Worm (Caenorhabditis elegans): ENCODE results near the gene F13H10.1.
"Not testable (repeated sequence)": the region's sequence is repeated elsewhere in the genome, so short reads cannot be mapped to it uniquely, and the experiment has no call there.

F13H10.1 gene

ce11 chrIV:11004273-11004672 is at the start of gene F13H10.1:
TSS of gene F13H10.1 (plus strand) at chrIV:11004573.
- TF ChIP-seq dao-5 (tag; optimal IDR thresholded peaks at IDR 0.05) = no peak
- no peak for TF ChIP-seq him-1 (tag; optimal IDR thresholded peaks at IDR 0.05)
- TF ChIP-seq W03F9.2 (tag; optimal IDR thresholded peaks at IDR 0.05) = no peak

- TF ChIP-seq W03F9.2, him-1, dao-5 (tag; optimal IDR thresholded peaks at IDR 0.05): not testable (repeated sequence)
Measured at ce11 chrIV:10954955-10955354, 49.4 kb upstream of the F13H10.1 start, which contains the start of gene Y69E1A.4. TSS of gene Y69E1A.4 (plus strand) at chrIV:10955255.

DNA sequence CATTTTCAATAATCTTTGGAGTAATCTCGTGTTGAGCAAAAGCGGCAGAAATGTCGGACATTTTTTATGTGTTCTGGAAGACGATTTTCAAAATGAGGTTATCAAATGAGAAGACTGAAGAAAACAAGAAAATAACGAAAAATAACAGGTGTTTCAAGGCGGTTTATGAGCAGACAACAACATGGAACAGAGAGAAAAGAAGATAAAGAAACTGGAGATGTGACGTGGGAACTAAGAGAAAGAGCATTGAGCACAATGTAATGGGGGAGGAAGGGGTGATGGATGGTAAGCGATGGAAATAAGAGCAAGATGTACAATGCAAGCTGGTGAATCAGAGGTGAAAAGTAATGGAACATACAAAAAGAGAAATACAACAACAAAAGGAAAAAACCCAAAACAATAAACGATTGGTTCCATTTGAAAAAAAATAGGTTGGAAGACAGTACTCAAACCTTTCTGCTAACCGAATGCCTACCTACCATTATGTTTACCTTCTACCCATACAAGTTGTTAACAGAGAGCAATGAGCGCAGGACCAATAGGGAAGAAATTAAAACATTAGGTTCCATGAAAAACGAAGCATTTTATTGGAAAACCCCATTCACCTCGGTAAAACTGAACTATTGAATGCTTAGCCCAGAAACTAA is 46.7 kb upstream of the F13H10.1 start, which contains the start of gene Y69E1A.5:
Gene Y69E1A.5 (minus strand): TSS at position 73 of the 647 bp plus-strand sequence.
- TF ChIP-seq W03F9.2 (tag; optimal IDR thresholded peaks at IDR 0.05) (no peak), dao-5 (tag; optimal IDR thresholded peaks at IDR 0.05) (no peak), him-1 (tag; optimal IDR thresholded peaks at IDR 0.05) (no peak)

ce11 chrIV:10958230-10958588 is 46.2 kb upstream of the F13H10.1 start, which contains the start of gene sri-19:
TSS of gene sri-19 (plus strand) at chrIV:10958372.
- TF ChIP-seq him-1 (tag; optimal IDR thresholded peaks at IDR 0.05) (no peak), W03F9.2 (tag; optimal IDR thresholded peaks at IDR 0.05) (no peak), dao-5 (tag; optimal IDR thresholded peaks at IDR 0.05) (no peak)

DNA sequence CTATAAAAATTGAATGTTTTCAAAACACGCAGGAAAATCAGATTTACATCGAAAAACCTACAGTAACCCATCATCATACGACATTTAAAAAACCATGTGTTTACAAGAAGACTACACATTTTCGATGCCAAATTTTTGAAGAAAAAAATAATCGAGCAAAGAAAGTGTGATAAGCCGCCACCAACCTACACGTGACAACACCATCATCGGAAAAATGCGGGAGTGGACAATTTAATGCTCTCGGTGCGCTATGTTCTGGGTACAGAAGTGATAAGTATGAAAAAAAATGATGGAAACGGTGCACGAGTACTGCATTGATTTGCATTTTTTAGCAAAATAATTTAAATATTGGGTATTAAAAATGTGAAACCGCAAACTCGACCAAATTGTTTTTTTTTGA is 39.7 kb upstream of the F13H10.1 start:
- TF ChIP-seq W03F9.2 (tag; optimal IDR thresholded peaks at IDR 0.05) (no peak), him-1 (tag; optimal IDR thresholded peaks at IDR 0.05) (no peak), dao-5 (tag; optimal IDR thresholded peaks at IDR 0.05) (no peak)

DNA sequence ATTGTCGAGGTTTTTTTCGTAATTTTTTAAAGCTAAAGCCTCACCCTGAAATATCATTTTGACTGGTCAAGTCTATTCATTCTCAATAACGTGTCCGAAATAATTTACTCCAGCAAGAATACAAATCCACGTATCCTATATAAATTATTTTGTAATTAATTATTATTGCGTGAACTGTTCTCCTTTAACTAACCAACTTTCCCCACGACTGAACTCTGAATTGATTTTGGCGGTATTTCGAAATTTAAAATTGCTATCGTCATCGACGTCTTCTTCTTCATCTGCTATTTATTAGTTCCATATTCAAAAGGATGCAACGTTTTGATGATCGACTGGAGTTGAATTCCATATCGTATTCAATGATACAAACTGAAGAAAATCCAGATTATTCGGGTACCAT is 38.0 kb upstream of the F13H10.1 start, which contains the start of the genes aqp-3 and Y69E1A.8:
Gene aqp-3 (minus strand): TSS at position 101 of the 400 bp plus-strand sequence.
Gene Y69E1A.8 (plus strand): TSS at position 246 of the 400 bp plus-strand sequence.
- TF ChIP-seq him-1 (tag; optimal IDR thresholded peaks at IDR 0.05) = no peak
- TF ChIP-seq W03F9.2 (tag; optimal IDR thresholded peaks at IDR 0.05) = no peak
- no peak for TF ChIP-seq dao-5 (tag; optimal IDR thresholded peaks at IDR 0.05)

DNA sequence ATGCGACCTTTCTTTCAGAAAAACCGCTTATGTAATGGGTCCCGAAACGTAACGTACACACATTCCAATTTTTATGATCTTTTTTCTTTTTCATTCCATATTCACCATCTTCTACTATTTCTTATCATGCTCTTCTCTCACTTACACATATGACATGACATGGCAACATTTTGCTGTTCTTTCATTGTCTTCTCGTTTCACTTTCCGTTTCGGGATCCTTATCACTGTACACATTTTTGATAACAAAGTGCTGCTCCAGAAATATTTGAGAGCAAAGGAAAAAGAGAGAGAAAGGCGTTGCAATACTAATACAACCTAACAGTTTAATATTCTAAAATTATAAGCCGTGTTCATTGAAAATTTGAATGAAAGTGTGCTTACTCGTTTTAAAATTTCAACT is 34.0 kb upstream of the F13H10.1 start:
- TF ChIP-seq him-1 (tag; optimal IDR thresholded peaks at IDR 0.05) (no peak), dao-5 (tag; optimal IDR thresholded peaks at IDR 0.05) (no peak), W03F9.2 (tag; optimal IDR thresholded peaks at IDR 0.05) (no peak)

- TF ChIP-seq dao-5 (tag; optimal IDR thresholded peaks at IDR 0.05) (no peak), W03F9.2 (tag; optimal IDR thresholded peaks at IDR 0.05) (no peak), him-1 (tag; optimal IDR thresholded peaks at IDR 0.05) (no peak)
Measured at ce11 chrIV:10970767-10971166, 33.6 kb upstream of the F13H10.1 start.

DNA sequence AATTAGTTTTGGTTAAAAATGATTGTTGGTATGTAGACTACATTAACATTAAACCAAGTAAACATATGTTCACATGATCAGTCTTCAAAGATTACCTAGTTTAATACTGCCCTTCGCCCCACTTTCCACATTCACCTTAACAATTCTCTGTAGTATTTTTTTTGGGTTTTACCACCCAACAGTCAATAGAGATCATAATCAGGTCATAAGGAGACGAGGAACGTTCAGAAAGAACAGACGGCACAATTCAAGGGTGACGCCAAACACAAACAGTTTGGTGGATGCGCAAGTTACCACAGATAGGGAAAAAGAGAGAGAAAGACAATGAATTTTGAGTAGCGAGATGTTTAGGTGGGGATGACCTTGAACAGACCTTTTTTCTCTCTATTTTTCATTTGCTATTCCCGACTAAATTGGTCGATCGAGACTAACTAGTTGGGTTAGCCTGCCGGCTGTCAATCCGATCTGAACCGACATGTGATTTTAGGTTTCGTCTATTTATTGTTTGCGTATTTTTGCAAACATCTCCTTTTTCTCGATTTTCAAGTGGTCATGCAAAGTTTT is 32.7 kb upstream of the F13H10.1 start:
- TF ChIP-seq W03F9.2 (tag; optimal IDR thresholded peaks at IDR 0.05) (no peak), dao-5 (tag; optimal IDR thresholded peaks at IDR 0.05) (no peak), him-1 (tag; optimal IDR thresholded peaks at IDR 0.05) (no peak)

ce11 chrIV:10975968-10976367 is 28.4 kb upstream of the F13H10.1 start:
- TF ChIP-seq W03F9.2 (tag; optimal IDR thresholded peaks at IDR 0.05) = no peak
- TF ChIP-seq dao-5 (tag; optimal IDR thresholded peaks at IDR 0.05) = no peak
- TF ChIP-seq him-1 (tag; optimal IDR thresholded peaks at IDR 0.05) = no peak

DNA sequence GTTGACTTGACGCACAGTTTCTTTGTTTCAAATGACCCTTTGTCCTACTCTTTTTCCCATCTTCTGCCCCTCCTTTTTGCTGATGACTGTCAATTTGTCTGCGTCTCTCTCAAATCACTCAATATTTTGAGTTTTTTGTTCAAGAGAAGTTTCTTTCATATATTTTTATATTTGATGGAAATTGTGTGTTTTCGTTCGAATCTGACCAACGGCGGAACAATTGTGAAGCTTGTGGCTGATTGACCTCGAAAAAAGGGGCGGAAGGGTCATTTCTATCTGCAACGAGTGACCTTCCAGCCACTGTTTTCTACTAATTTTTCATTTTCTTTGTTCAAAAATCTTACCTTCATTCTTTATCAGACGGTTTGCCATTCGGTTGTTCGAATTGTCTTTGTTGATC is 25.7 kb upstream of the F13H10.1 start:
- TF ChIP-seq dao-5 (tag; optimal IDR thresholded peaks at IDR 0.05) (no peak), W03F9.2 (tag; optimal IDR thresholded peaks at IDR 0.05) (no peak), him-1 (tag; optimal IDR thresholded peaks at IDR 0.05) (no peak)

ce11 chrIV:10979689-10980088 is 24.7 kb upstream of the F13H10.1 start:
- no peak for TF ChIP-seq him-1 (tag; optimal IDR thresholded peaks at IDR 0.05)

DNA sequence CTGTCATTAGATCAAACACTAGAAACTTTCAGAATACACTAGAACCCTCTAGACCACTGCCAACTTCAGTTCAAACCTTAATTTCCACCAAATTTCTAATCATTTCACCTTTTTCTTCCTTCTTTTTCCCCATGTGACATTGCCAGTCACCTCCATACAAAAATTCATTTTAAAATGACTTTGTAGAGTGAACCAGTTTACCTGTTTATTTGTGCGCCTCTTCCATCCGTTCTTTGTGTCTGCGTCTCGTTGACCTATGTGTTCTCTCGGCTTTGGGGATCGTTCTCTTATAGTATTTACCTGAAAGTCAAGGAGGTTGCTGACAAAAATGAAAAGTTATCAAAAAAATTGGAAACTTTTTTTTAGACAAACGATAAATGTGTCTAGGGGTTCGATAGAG is 23.7 kb upstream of the F13H10.1 start:
- TF ChIP-seq dao-5 (tag; optimal IDR thresholded peaks at IDR 0.05) (no peak), him-1 (tag; optimal IDR thresholded peaks at IDR 0.05) (no peak), W03F9.2 (tag; optimal IDR thresholded peaks at IDR 0.05) (no peak)

ce11 chrIV:10981761-10982160 is 22.6 kb upstream of the F13H10.1 start, which contains the start of gene Y43E12A.2:
TSS of gene Y43E12A.2 (plus strand) at chrIV:10982061.
- TF ChIP-seq W03F9.2 (tag; optimal IDR thresholded peaks at IDR 0.05) (no peak), him-1 (tag; optimal IDR thresholded peaks at IDR 0.05) (no peak), dao-5 (tag; optimal IDR thresholded peaks at IDR 0.05) (no peak)

Measured in whole organism, L4/young adult.